Fruit fly (Drosophila melanogaster): ENCODE results near the gene Septin4.

Gene Septin4

dm6 chrX:16723203-16724173 lies 28.5 kb upstream of the Septin4 start:
- peak in 1 of 2 experiments; percentile 49 for TF ChIP-seq Hr78 (GFP tag; optimal IDR thresholded peaks at IDR 0.05)
- no peak for TF ChIP-seq Neu2 (GFP tag; optimal IDR thresholded peaks at IDR 0.05; ENCODE audit: borderline replicate concordance)
- TF ChIP-seq CG4707 (GFP tag; optimal IDR thresholded peaks at IDR 0.05) = peak; percentile 54
- peak; percentile 71 for TF ChIP-seq ATbp (GFP tag; optimal IDR thresholded peaks at IDR 0.05)
- TF ChIP-seq caup (GFP tag; optimal IDR thresholded peaks at IDR 0.05; ENCODE audit: severe bottlenecking) = peak; percentile 28
- TF ChIP-seq wor (GFP tag; IDR thresholded peaks at IDR 0.05) = peak; percentile 55
- peak; percentile 37 for TF ChIP-seq CG12104 (GFP tag; optimal IDR thresholded peaks at IDR 0.05)
- TF ChIP-seq tx (GFP tag; optimal IDR thresholded peaks at IDR 0.05) = peak; percentile 9
- peak; percentile 66 for TF ChIP-seq CG9932 (GFP tag; IDR thresholded peaks at IDR 0.05)
- TF ChIP-seq sd (tag; optimal IDR thresholded peaks at IDR 0.05) = peak; percentile 59
- TF ChIP-seq Chrac-16 (GFP tag; optimal IDR thresholded peaks at IDR 0.05) = peak; percentile 49
- TF ChIP-seq dpn (GFP tag; optimal IDR thresholded peaks at IDR 0.05) = peak; percentile 69 to 72
- TF ChIP-seq ase (GFP tag; IDR thresholded peaks at IDR 0.05) = peak; percentile 55; the same call in 2 of the 3 replicates
- no peak for TF ChIP-seq hkb (optimal IDR thresholded peaks at IDR 0.05)
- TF ChIP-seq hkb (GFP tag; IDR thresholded peaks at IDR 0.05) = peak; percentile 83
- TF ChIP-seq CG4328 (GFP tag; optimal IDR thresholded peaks at IDR 0.05) = no peak
- no peak for TF ChIP-seq C15 (GFP tag; IDR thresholded peaks at IDR 0.05)
- peak; percentile 45 for TF ChIP-seq esg (GFP tag; conservative IDR thresholded peaks at IDR 0.05)
- peak; percentile 83 for TF ChIP-seq row (GFP tag; IDR thresholded peaks at IDR 0.05)
- TF ChIP-seq CG12155 (GFP tag; optimal IDR thresholded peaks at IDR 0.05) = peak; percentile 47
- no peak for TF ChIP-seq pita (GFP tag; optimal IDR thresholded peaks at IDR 0.05)
- TF ChIP-seq ems (GFP tag; optimal IDR thresholded peaks at IDR 0.05) = no peak
- no peak for TF ChIP-seq z (GFP tag; IDR thresholded peaks at IDR 0.05)
- peak; percentile 26; the same call in 1 of the 2 replicates for TF ChIP-seq ro (GFP tag; IDR thresholded peaks at IDR 0.05)
- TF ChIP-seq CG10654 (GFP tag; optimal IDR thresholded peaks at IDR 0.05) = peak; percentile 39
- TF ChIP-seq CG34422 (GFP tag; IDR thresholded peaks at IDR 0.05) = peak; percentile 67; the same call in 2 of the 3 replicates
- peak; percentile 69 for TF ChIP-seq dmrt11E (tag; optimal IDR thresholded peaks at IDR 0.05)
- TF ChIP-seq CG18011 (GFP tag; optimal IDR thresholded peaks at IDR 0.05) = peak; percentile 48
- TF ChIP-seq Usf (GFP tag; optimal IDR thresholded peaks at IDR 0.05) = peak; percentile 49
- no peak for TF ChIP-seq CG4282 (GFP tag; optimal IDR thresholded peaks at IDR 0.05)
- no peak for TF ChIP-seq knrl (GFP tag; IDR thresholded peaks at IDR 0.05; ENCODE audit: partially characterized antibody)
- TF ChIP-seq CG10321 (GFP tag; IDR thresholded peaks at IDR 0.05) = no peak
- peak; percentile 86 for TF ChIP-seq Sox102F (GFP tag; optimal IDR thresholded peaks at IDR 0.05)
- TF ChIP-seq mam (GFP tag; optimal IDR thresholded peaks at IDR 0.05) = peak; percentile 71
- TF ChIP-seq Poxn (GFP tag; IDR thresholded peaks at IDR 0.05) = peak; percentile 36; the same call in 1 of the 2 replicates
- TF ChIP-seq Xbp1 (GFP tag; optimal IDR thresholded peaks at IDR 0.05) = peak; percentile 73
- no peak for TF ChIP-seq fru (optimal IDR thresholded peaks at IDR 0.05)
- TF ChIP-seq Sry-β (GFP tag; optimal IDR thresholded peaks at IDR 0.05) = no peak
- no peak for TF ChIP-seq ab (GFP tag; optimal IDR thresholded peaks at IDR 0.05)
- peak; percentile 79 for TF ChIP-seq CG15601 (tag; optimal IDR thresholded peaks at IDR 0.05)
- no peak for TF ChIP-seq YL-1 (GFP tag; optimal IDR thresholded peaks at IDR 0.05)
- peak; percentile 57 for TF ChIP-seq H2.0 (GFP tag; IDR thresholded peaks at IDR 0.05)
- peak; percentile 36 for TF ChIP-seq CG15011 (GFP tag; optimal IDR thresholded peaks at IDR 0.05)
- TF ChIP-seq odd (GFP tag; optimal IDR thresholded peaks at IDR 0.05) = peak; percentile 44
- peak; percentile 83 for TF ChIP-seq CG12391 (tag; optimal IDR thresholded peaks at IDR 0.05)
- peak; percentile 27 for TF ChIP-seq CG12942 (GFP tag; optimal IDR thresholded peaks at IDR 0.05)
- TF ChIP-seq chinmo (GFP tag; IDR thresholded peaks at IDR 0.05; ENCODE audit: partially characterized antibody) = 0 out of 4 replicates have a peak, but pooled peaks have one; percentile 53
- peak; percentile 40 for TF ChIP-seq chn (GFP tag; optimal IDR thresholded peaks at IDR 0.05)

Measured in whole organism, embryonic.